Worm (Caenorhabditis elegans): ENCODE data around the gene gpd-4.

ce11 chrII:10194605-10195004 lies 23.5 kb downstream of the gpd-4 start, which contains the start of gene srb-6:
- TF ChIP-seq flt-1 (GFP tag; IDR thresholded peaks at IDR 0.05) (no peak), ztf-29 (GFP tag; IDR thresholded peaks at IDR 0.05) (no peak)

Data from whole organism, midembryonic.